Fruit fly (Drosophila melanogaster): ENCODE data around the gene Wdr81.

Wdr81 gene

DNA sequence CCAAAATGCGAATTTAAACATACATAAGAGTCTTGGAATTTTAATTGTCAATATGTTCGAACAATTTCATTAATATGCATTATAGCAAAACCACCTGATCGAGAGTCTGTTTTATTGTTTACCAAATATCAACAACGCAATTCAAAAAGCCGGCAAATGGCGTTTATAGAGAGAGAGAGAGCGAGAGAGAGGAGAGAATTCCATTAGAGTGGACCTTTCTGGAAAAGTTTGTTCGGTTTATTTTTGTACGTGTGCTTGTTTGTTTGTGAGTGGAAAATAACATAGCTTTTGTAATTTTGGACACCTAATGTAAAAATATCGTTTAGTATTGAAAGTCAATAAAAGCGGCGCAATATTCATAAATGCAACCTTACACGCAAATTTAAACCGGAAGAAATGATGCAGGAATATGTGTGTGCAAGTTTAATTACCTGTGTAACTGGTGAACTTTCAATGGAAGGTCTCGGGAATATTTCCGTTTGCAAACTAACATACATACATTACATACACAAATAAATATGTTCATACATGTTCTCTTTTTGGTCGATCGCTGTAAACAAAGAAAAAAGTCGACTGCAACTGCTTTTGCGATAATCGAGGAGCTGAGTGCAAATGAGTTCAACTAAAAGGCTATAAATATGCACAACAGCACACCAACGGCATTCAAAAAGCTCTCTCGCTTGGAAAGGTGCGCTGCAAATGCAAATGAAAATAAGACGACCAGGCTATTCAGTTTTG is 24.0 kb upstream of the Wdr81 start, which contains the start of gene CG6785 (continued):
- TF ChIP-seq dan (GFP tag; IDR thresholded peaks at IDR 0.05): no peak
- no peak for TF ChIP-seq CG8478 (optimal IDR thresholded peaks at IDR 0.05)
- no peak for TF ChIP-seq yki (optimal IDR thresholded peaks at IDR 0.05)
- TF ChIP-seq Oaz (GFP tag; IDR thresholded peaks at IDR 0.05): no peak
- peak; percentile 77 for TF ChIP-seq CG16863 (GFP tag; optimal IDR thresholded peaks at IDR 0.05)
- peak; percentile 62 for TF ChIP-seq grau (tag; optimal IDR thresholded peaks at IDR 0.05)
- TF ChIP-seq stc (GFP tag; IDR thresholded peaks at IDR 0.05): peak; percentile 42; the same call in 1 of the 2 replicates
- TF ChIP-seq CoRest (tag; optimal IDR thresholded peaks at IDR 0.05): peak; percentile 70
- TF ChIP-seq en (GFP tag; optimal IDR thresholded peaks at IDR 0.05): peak; percentile 77
- peak; percentile 20; the same call in 1 of the 2 replicates for TF ChIP-seq CG6689 (GFP tag; IDR thresholded peaks at IDR 0.05)
- peak; percentile 78 for TF ChIP-seq CG9727 (GFP tag; optimal IDR thresholded peaks at IDR 0.05)
- peak; percentile 38 for TF ChIP-seq jumu (GFP tag; optimal IDR thresholded peaks at IDR 0.05)
- TF ChIP-seq CG3847 (GFP tag; IDR thresholded peaks at IDR 0.05): no peak
- peak; percentile 31 for TF ChIP-seq vfl (GFP tag; optimal IDR thresholded peaks at IDR 0.05)
- TF ChIP-seq trh (GFP tag; optimal IDR thresholded peaks at IDR 0.05): peak; percentile 86
- TF ChIP-seq pzg (GFP tag; optimal IDR thresholded peaks at IDR 0.05): peak; percentile 7
- TF ChIP-seq lmd (GFP tag; IDR thresholded peaks at IDR 0.05): no peak
- no peak for TF ChIP-seq CG2889 (GFP tag; IDR thresholded peaks at IDR 0.05)
- peak; percentile 32 for TF ChIP-seq CG13775 (GFP tag; optimal IDR thresholded peaks at IDR 0.05)
- peak; percentile 92 for TF ChIP-seq bab2 (GFP tag; optimal IDR thresholded peaks at IDR 0.05)
- TF ChIP-seq B-H2 (GFP tag; optimal IDR thresholded peaks at IDR 0.05): peak; percentile 88
- no peak for TF ChIP-seq Optix (GFP tag; IDR thresholded peaks at IDR 0.05)
- TF ChIP-seq CG14014 (GFP tag; IDR thresholded peaks at IDR 0.05): peak; percentile 85; the same call in 1 of the 2 replicates
- peak; percentile 65 for TF ChIP-seq Oli (tag; optimal IDR thresholded peaks at IDR 0.05)
- peak; percentile 89 for TF ChIP-seq abd-A (tag; optimal IDR thresholded peaks at IDR 0.05)
- TF ChIP-seq CG7357 (GFP tag; IDR thresholded peaks at IDR 0.05): no peak
- TF ChIP-seq kni (GFP tag; optimal IDR thresholded peaks at IDR 0.05): peak; percentile 86
- no peak for TF ChIP-seq cad (GFP tag; optimal IDR thresholded peaks at IDR 0.05)
- TF ChIP-seq Usf (GFP tag; optimal IDR thresholded peaks at IDR 0.05): no peak
- peak; percentile 57 for TF ChIP-seq sug (tag; optimal IDR thresholded peaks at IDR 0.05)
- TF ChIP-seq Atf3 (GFP tag; optimal IDR thresholded peaks at IDR 0.05): peak; percentile 76
- TF ChIP-seq C15 (GFP tag; IDR thresholded peaks at IDR 0.05): no peak
- peak; percentile 81 for TF ChIP-seq CG12769 (tag; optimal IDR thresholded peaks at IDR 0.05)
- TF ChIP-seq ewg (GFP tag; optimal IDR thresholded peaks at IDR 0.05): peak; percentile 79
- peak; percentile 88 for TF ChIP-seq BtbVII (GFP tag; optimal IDR thresholded peaks at IDR 0.05)
- TF ChIP-seq CG42726 (GFP tag; IDR thresholded peaks at IDR 0.05; ENCODE audit: partially characterized antibody): no peak
- TF ChIP-seq Aef1 (GFP tag; IDR thresholded peaks at IDR 0.05): no peak
- peak; percentile 87 for TF ChIP-seq CG6854 (GFP tag; optimal IDR thresholded peaks at IDR 0.05)
- TF ChIP-seq seq (GFP tag; IDR thresholded peaks at IDR 0.05): peak; percentile 77; the same call in 1 of the 2 replicates
- TF ChIP-seq CG10274 (GFP tag; optimal IDR thresholded peaks at IDR 0.05): peak; percentile 48
- no peak for TF ChIP-seq mld (GFP tag; IDR thresholded peaks at IDR 0.05; ENCODE audit: partially characterized antibody)
- TF ChIP-seq sim (GFP tag; IDR thresholded peaks at IDR 0.05): peak; percentile 75
- TF ChIP-seq hb (GFP tag; IDR thresholded peaks at IDR 0.05; ENCODE audit: partially characterized antibody): no peak
- peak; percentile 30 for TF ChIP-seq CG7928 (GFP tag; optimal IDR thresholded peaks at IDR 0.05)
- peak; percentile 88 for TF ChIP-seq chm (GFP tag; IDR thresholded peaks at IDR 0.05)
- TF ChIP-seq Bdp1 (GFP tag; optimal IDR thresholded peaks at IDR 0.05): peak; percentile 68
- peak; percentile 91 for TF ChIP-seq CG34376 (GFP tag; optimal IDR thresholded peaks at IDR 0.05)
- TF ChIP-seq slou (GFP tag; optimal IDR thresholded peaks at IDR 0.05): peak; percentile 26
- TF ChIP-seq CG10431 (GFP tag; optimal IDR thresholded peaks at IDR 0.05): peak; percentile 90
- peak; percentile 66 for TF ChIP-seq Sry-β (GFP tag; optimal IDR thresholded peaks at IDR 0.05)
